Worm (Caenorhabditis elegans) whole organism, L4 larva: ENCODE measurements around the gene C36C5.14.

ENCODE experiments used
- dmd-8 ChIP-seq: fragments of 200-800 bp; sonication (Bioruptor generic); IDR thresholded peaks from 2 replicates; pipeline ENCODE4 v1.3.6; 2022; ENCODE audit warnings: missing genetic modification characterization, missing compliant biosample characterization
- madf-9 ChIP-seq: fragments of 200-800 bp; sonication (Bioruptor generic); conservative IDR thresholded peaks from 2 replicates; pipeline ENCODE4 v1.3.6; 2022; ENCODE audit warnings: missing genetic modification reagents, missing genetic modification characterization, missing compliant biosample characterization
- nhr-111 ChIP-seq: fragments of 200-800 bp; sonication (Bioruptor generic); optimal IDR thresholded peaks from 2 replicates; lab custom pipeline; 2018; ENCODE audit warnings: mild to moderate bottlenecking, missing genetic modification characterization, missing compliant biosample characterization

DNA sequence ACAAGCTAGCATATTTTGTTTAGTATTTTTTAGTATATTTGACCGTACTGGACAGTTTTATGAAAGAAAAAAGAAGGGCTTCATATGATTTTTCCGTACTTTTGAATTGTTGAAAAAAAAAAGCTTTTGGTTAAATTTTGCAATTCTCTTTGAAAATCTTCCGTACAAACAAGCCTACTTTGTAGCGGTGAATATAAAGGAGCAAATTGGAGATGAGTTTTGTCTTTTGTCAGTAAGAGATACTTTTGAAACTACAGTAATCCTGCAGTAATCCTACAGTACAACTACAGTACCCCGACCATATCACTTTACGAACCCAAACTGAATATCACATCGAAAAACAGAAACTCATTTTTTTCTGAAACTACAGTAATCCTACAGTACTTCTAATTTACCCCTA lies 42.9 kb downstream of the C36C5.14 start:
- no peak for TF ChIP-seq nhr-111
- TF ChIP-seq madf-9 (GFP tag; lab: Robert Waterston, UW): no peak
- TF ChIP-seq dmd-8: no peak
